Fruit fly (Drosophila melanogaster) whole organism, embryonic: ENCODE data around the gene CG15530.
A peak's percentile ranks its signal among the peaks of the same experiment; 100 is the strongest.

Source experiments
- Antp ChIP-seq: fragments of 200-800 bp; sonication (Bioruptor generic); optimal IDR thresholded peaks from 3 replicates; lab custom pipeline; 2016; ENCODE audit warnings: missing biosample characterization, missing genetic modification characterization
- Bteb2 ChIP-seq: fragments of 200-800 bp; sonication (Bioruptor generic); optimal IDR thresholded peaks from 2 replicates; lab custom pipeline; 2016; ENCODE audit warnings: missing biosample characterization, missing genetic modification characterization
- CG11456 ChIP-seq: fragments of 200-800 bp; sonication (Bioruptor generic); IDR thresholded peaks from 3 replicates; pipeline ENCODE4 v1.3.6; 2022; ENCODE audit warnings: missing biosample characterization, missing genetic modification characterization
- CG12071 ChIP-seq: fragments of 200-800 bp; sonication (Bioruptor generic); optimal IDR thresholded peaks from 3 replicates; lab custom pipeline; 2018; ENCODE audit warnings: missing biosample characterization, mild to moderate bottlenecking, missing genetic modification characterization
- CG12219 ChIP-seq: fragments of 200-800 bp; sonication (Bioruptor generic); optimal IDR thresholded peaks from 3 replicates; lab custom pipeline; 2018; ENCODE audit warnings: missing biosample characterization, mild to moderate bottlenecking, missing genetic modification characterization
- CG12769 ChIP-seq: fragments of 200-800 bp; sonication (Bioruptor generic); optimal IDR thresholded peaks from 2 replicates; lab custom pipeline; 2019; ENCODE audit warnings: missing biosample characterization, mild to moderate bottlenecking, missing genetic modification characterization, moderate library complexity
- CG16779 ChIP-seq: fragments of 200-800 bp; sonication (Bioruptor generic); IDR thresholded peaks from 2 replicates; pipeline ENCODE4 v1.3.6; 2022; ENCODE audit warnings: missing biosample characterization, missing genetic modification characterization
- CG16863 ChIP-seq: fragments of 200-800 bp; sonication (Bioruptor generic); optimal IDR thresholded peaks from 3 replicates; lab custom pipeline; 2016; ENCODE audit warnings: missing biosample characterization, missing genetic modification characterization
- CG18599 ChIP-seq: fragments of 200-800 bp; sonication (Bioruptor generic); optimal IDR thresholded peaks from 3 replicates; lab custom pipeline; 2017; ENCODE audit warnings: missing biosample characterization, missing genetic modification characterization, mild to moderate bottlenecking, moderate library complexity, missing genetic modification reagents
- CG3065 ChIP-seq: fragments of 200-800 bp; sonication (Bioruptor generic); optimal IDR thresholded peaks from 2 replicates; lab custom pipeline; 2016; ENCODE audit warnings: missing biosample characterization, missing genetic modification characterization
- CG3163 ChIP-seq: fragments of 200-800 bp; sonication (Bioruptor generic); optimal IDR thresholded peaks from 3 replicates; lab custom pipeline; 2016; ENCODE audit warnings: missing biosample characterization, missing genetic modification characterization
- CG32532 ChIP-seq: fragments of 200-800 bp; sonication (Bioruptor generic); IDR thresholded peaks from 2 replicates; pipeline ENCODE4 v1.3.6; 2022; ENCODE audit warnings: missing biosample characterization, missing genetic modification characterization
- CG32772 ChIP-seq: fragments of 200-800 bp; sonication (Bioruptor generic); IDR thresholded peaks from 2 replicates; pipeline ENCODE4 v1.3.6; 2022; ENCODE audit warnings: missing biosample characterization, missing genetic modification characterization
- CG3407 ChIP-seq: fragments of 200-800 bp; sonication (Bioruptor generic); optimal IDR thresholded peaks from 2 replicates; lab custom pipeline; 2018; ENCODE audit warnings: missing biosample characterization, mild to moderate bottlenecking, missing genetic modification characterization
- CG4328 ChIP-seq: fragments of 200-800 bp; sonication (Bioruptor generic); optimal IDR thresholded peaks from 3 replicates; lab custom pipeline; 2017; ENCODE audit warnings: missing biosample characterization, missing genetic modification reagents, missing genetic modification characterization
- CG4820 ChIP-seq: fragments of 200-800 bp; sonication (Bioruptor generic); optimal IDR thresholded peaks from 3 replicates; lab custom pipeline; 2016; ENCODE audit warnings: missing biosample characterization, missing genetic modification characterization
- CG4854 ChIP-seq: fragments of 200-800 bp; sonication (Bioruptor generic); optimal IDR thresholded peaks from 2 replicates; lab custom pipeline; 2016; ENCODE audit warnings: missing biosample characterization, missing genetic modification characterization, inconsistent platforms
- CG5953 ChIP-seq: fragments of 200-800 bp; sonication (Bioruptor generic); IDR thresholded peaks from 2 replicates; pipeline ENCODE4 v1.3.6; 2022; ENCODE audit warnings: missing biosample characterization, missing genetic modification characterization
- CG6272 ChIP-seq: fragments of 200-800 bp; sonication (Bioruptor generic); IDR thresholded peaks from 2 replicates; pipeline ENCODE4 v1.3.6; 2022; ENCODE audit warnings: missing biosample characterization, missing genetic modification characterization
- CG6683 ChIP-seq: fragments of 200-800 bp; sonication (Bioruptor generic); optimal IDR thresholded peaks from 2 replicates; lab custom pipeline; 2017; ENCODE audit warnings: missing biosample characterization, mild to moderate bottlenecking, missing genetic modification characterization, missing genetic modification reagents
- CG8478 ChIP-seq: fragments of >200 bp; optimal IDR thresholded peaks from 2 replicates; lab custom pipeline; 2018
- Chrac-16 ChIP-seq: fragments of 200-800 bp; sonication (Bioruptor generic); optimal IDR thresholded peaks from 3 replicates; lab custom pipeline; 2016; ENCODE audit warnings: missing biosample characterization, missing genetic modification characterization
- CkIIα-i1 ChIP-seq: fragments of 200-800 bp; sonication (Bioruptor generic); IDR thresholded peaks from 2 replicates; pipeline ENCODE4 v1.3.6; 2022; ENCODE audit warnings: missing biosample characterization, missing genetic modification characterization
- Dbx ChIP-seq: fragments of 200-800 bp; sonication (Bioruptor generic); IDR thresholded peaks from 3 replicates; pipeline ENCODE4 v1.3.6; 2022; ENCODE audit warnings: missing biosample characterization, missing genetic modification characterization
- Drgx ChIP-seq: fragments of 200-800 bp; sonication (Bioruptor generic); IDR thresholded peaks from 2 replicates; pipeline ENCODE4 v1.3.6; 2022; ENCODE audit warnings: missing biosample characterization, missing genetic modification characterization
- Eip74EF ChIP-seq, 2 experiments: fragments of 200-800 bp in 1 of 2; fragments of >200 bp in 1 of 2; sonication (Bioruptor generic) in 1 of 2; optimal IDR thresholded peaks; 2 replicates each; lab custom pipeline; 2017 to 2019; ENCODE audit warnings: missing biosample characterization in 2 of 2, missing genetic modification characterization in 2 of 2, mild to moderate bottlenecking in 1 of 2, moderate library complexity in 1 of 2
- Elba2 ChIP-seq: fragments of 200-800 bp; sonication (Bioruptor generic); optimal IDR thresholded peaks from 3 replicates; lab custom pipeline; 2016; ENCODE audit warnings: missing biosample characterization, missing genetic modification characterization
- Ets65A ChIP-seq: fragments of 200-800 bp; sonication (Bioruptor generic); peaks from one replicate; lab custom pipeline; 2016; ENCODE audit warnings: missing biosample characterization, missing genetic modification characterization
- Hmx ChIP-seq: fragments of 200-800 bp; sonication (Bioruptor generic); optimal IDR thresholded peaks from 2 replicates; lab custom pipeline; 2016; ENCODE audit warnings: missing biosample characterization, missing genetic modification characterization
- Hr3 ChIP-seq: fragments of 200-800 bp; sonication (Bioruptor generic); optimal IDR thresholded peaks from 3 replicates; lab custom pipeline; 2016; ENCODE audit warnings: missing biosample characterization, missing genetic modification characterization
- Hr39 ChIP-seq: fragments of >200 bp; optimal IDR thresholded peaks from 2 replicates; lab custom pipeline; 2017
- Meics ChIP-seq: fragments of 200-800 bp; sonication (Bioruptor generic); optimal IDR thresholded peaks from 2 replicates; lab custom pipeline; 2017; ENCODE audit warnings: missing biosample characterization, mild to moderate bottlenecking, missing genetic modification characterization
- Nf-YB ChIP-seq: fragments of 200-800 bp; sonication (Bioruptor generic); optimal IDR thresholded peaks from 3 replicates; lab custom pipeline; 2019; ENCODE audit warnings: missing biosample characterization, mild to moderate bottlenecking, missing genetic modification characterization, moderate library complexity
- Rfx ChIP-seq: fragments of 200-800 bp; sonication (Bioruptor generic); IDR thresholded peaks from 2 replicates; pipeline ENCODE4 v1.3.6; 2022; ENCODE audit warnings: missing biosample characterization, missing genetic modification characterization
- Sin3A ChIP-seq: fragments of >200 bp; optimal IDR thresholded peaks from 2 replicates; lab custom pipeline; 2018
- ac ChIP-seq: fragments of 200-800 bp; sonication (Bioruptor generic); optimal IDR thresholded peaks from 3 replicates; lab custom pipeline; 2017; ENCODE audit warnings: missing biosample characterization, mild to moderate bottlenecking, missing genetic modification characterization
- aop ChIP-seq: fragments of 200-800 bp; sonication (Bioruptor generic); IDR thresholded peaks from 2 replicates; pipeline ENCODE4 v1.3.6; 2022; ENCODE audit warnings: missing biosample characterization, missing genetic modification characterization
- chif ChIP-seq, 2 experiments: fragments of 200-800 bp; sonication (Bioruptor generic); optimal IDR thresholded peaks; 3 replicates each; lab custom pipeline; 2016; ENCODE audit warnings: missing biosample characterization in 2 of 2, missing genetic modification characterization in 2 of 2
- chn ChIP-seq: fragments of 200-800 bp; sonication (Bioruptor generic); optimal IDR thresholded peaks from 2 replicates; lab custom pipeline; 2016; ENCODE audit warnings: missing biosample characterization, missing genetic modification characterization
- crc ChIP-seq: fragments of 200-800 bp; sonication (Bioruptor generic); optimal IDR thresholded peaks from 2 replicates; lab custom pipeline; 2016; ENCODE audit warnings: missing biosample characterization, missing genetic modification characterization
- esg ChIP-seq: fragments of 200-800 bp; sonication (Bioruptor generic); conservative IDR thresholded peaks from 2 replicates; pipeline ENCODE4 v1.3.6; 2022; ENCODE audit warnings: missing biosample characterization, missing genetic modification characterization
- fd3F ChIP-seq: fragments of 200-800 bp; sonication (Bioruptor generic); optimal IDR thresholded peaks from 2 replicates; lab custom pipeline; 2018; ENCODE audit warnings: missing biosample characterization, mild to moderate bottlenecking, missing genetic modification characterization, moderate library complexity
- gcm2 ChIP-seq: fragments of 200-800 bp; sonication (Bioruptor generic); optimal IDR thresholded peaks from 2 replicates; lab custom pipeline; 2016; ENCODE audit warnings: missing biosample characterization, missing genetic modification characterization
- gem ChIP-seq: fragments of 200-800 bp; sonication (Bioruptor generic); optimal IDR thresholded peaks from 2 replicates; lab custom pipeline; 2019; ENCODE audit warnings: missing biosample characterization, mild to moderate bottlenecking, missing genetic modification characterization, moderate library complexity
- hb ChIP-seq: fragments of 200-800 bp; sonication (Bioruptor generic); IDR thresholded peaks from 3 replicates; pipeline ENCODE4 v1.3.6; 2022; ENCODE audit warnings: missing biosample characterization, missing genetic modification characterization; ENCODE audit not compliant: partially characterized antibody
- her ChIP-seq: fragments of 200-800 bp; sonication (Bioruptor generic); optimal IDR thresholded peaks from 2 replicates; lab custom pipeline; 2016; ENCODE audit warnings: missing biosample characterization, missing genetic modification characterization
- ken ChIP-seq: fragments of 200-800 bp; sonication (Bioruptor generic); IDR thresholded peaks from 3 replicates; pipeline ENCODE4 v1.3.6; 2022; ENCODE audit warnings: missing biosample characterization, missing genetic modification characterization
- lmd ChIP-seq: fragments of 200-800 bp; sonication (Bioruptor generic); IDR thresholded peaks from 2 replicates; pipeline ENCODE4 v1.3.6; 2022; ENCODE audit warnings: missing biosample characterization, missing genetic modification characterization
- sd ChIP-seq: fragments of 200-800 bp; sonication (Bioruptor generic); optimal IDR thresholded peaks from 3 replicates; lab custom pipeline; 2018; ENCODE audit warnings: missing biosample characterization, mild to moderate bottlenecking, missing genetic modification characterization, moderate library complexity
- seq ChIP-seq: fragments of 200-800 bp; sonication (Bioruptor generic); IDR thresholded peaks from 2 replicates; pipeline ENCODE4 v1.3.6; 2022; ENCODE audit warnings: missing biosample characterization, missing genetic modification characterization
- sr ChIP-seq: fragments of 200-800 bp; sonication (Bioruptor generic); IDR thresholded peaks from 3 replicates; pipeline ENCODE4 v1.3.6; 2022; ENCODE audit warnings: missing biosample characterization, missing genetic modification characterization
- tll ChIP-seq, 2 experiments: fragments of 200-800 bp in 1 of 2; fragments of >200 bp in 1 of 2; sonication (Bioruptor generic) in 1 of 2; optimal IDR thresholded peaks; 2 replicates each; lab custom pipeline; 2017 to 2019; ENCODE audit warnings: missing biosample characterization in 2 of 2, missing genetic modification characterization in 2 of 2, mild to moderate bottlenecking in 1 of 2, moderate library complexity in 1 of 2
- ttk ChIP-seq: fragments of 200-800 bp; sonication (Bioruptor generic); IDR thresholded peaks from 2 replicates; pipeline ENCODE4 v2.1.2; 2022; ENCODE audit warnings: missing biosample characterization, missing genetic modification characterization
- zen ChIP-seq: fragments of 200-800 bp; sonication (Bioruptor generic); optimal IDR thresholded peaks from 3 replicates; lab custom pipeline; 2018; ENCODE audit warnings: missing biosample characterization, mild to moderate bottlenecking, missing genetic modification characterization, moderate library complexity

CG15530 gene

DNA sequence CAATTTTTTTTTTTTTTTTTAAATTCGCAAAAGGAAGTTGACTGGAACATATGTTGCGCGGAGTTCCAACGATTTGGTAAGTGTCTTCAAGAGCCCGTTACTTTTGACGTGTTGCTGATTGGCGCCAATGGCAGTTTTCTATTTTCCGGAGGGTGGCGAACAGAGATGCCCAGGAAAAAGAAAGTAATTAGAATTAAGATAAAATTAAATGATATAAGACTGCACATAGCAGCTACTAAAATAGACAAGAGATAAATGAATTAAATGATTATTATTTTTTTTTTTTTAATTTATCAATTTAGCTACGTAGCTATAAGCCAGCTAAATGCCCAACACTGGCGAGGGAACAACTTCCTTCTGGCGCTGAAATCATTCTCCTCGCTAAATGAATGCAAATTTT, 44.6 kb downstream of the CG15530 start (continued):
- TF ChIP-seq CG16863 (GFP tag; lab: Kevin White, UChicago) (no peak), gem (tag; lab: Kevin White, UChicago) (peak; percentile 56), her (GFP tag; lab: Kevin White, UChicago) (no peak), Dbx (GFP tag; lab: Robert Waterston, UW) (no peak), Rfx (GFP tag; lab: Robert Waterston, UW) (no peak), Eip74EF (GFP tag; optimal IDR thresholded peaks at IDR 0.05; lab: Kevin White, UChicago) (no peak), Elba2 (GFP tag; lab: Kevin White, UChicago) (no peak), Hr3 (GFP tag; lab: Kevin White, UChicago) (no peak), CG32772 (GFP tag; lab: Robert Waterston, UW) (no peak), Meics (GFP tag; lab: Kevin White, UChicago) (no peak), CG12071 (GFP tag; lab: Kevin White, UChicago) (no peak), Hmx (GFP tag; lab: Kevin White, UChicago) (no peak), CG6272 (no peak), CG6683 (no peak), aop (GFP tag; lab: Robert Waterston, UW) (no peak), chif (GFP tag; optimal IDR thresholded peaks at IDR 0.05; lab: Kevin White, UChicago) (no peak), CG11456 (GFP tag; lab: Robert Waterston, UW) (0 out of 3 replicates have a peak, but pooled peaks have one; percentile 46), CG3163 (GFP tag; lab: Kevin White, UChicago) (no peak), Sin3A (lab: Kevin White, UChicago) (no peak), esg (0 out of 2 replicates have a peak, but pooled peaks have one; percentile 18), CG4328 (no peak), Antp (GFP tag; lab: Kevin White, UChicago) (no peak), sr (GFP tag; lab: Robert Waterston, UW) (no peak), tll (GFP tag; optimal IDR thresholded peaks at IDR 0.05; lab: Kevin White, UChicago) (no peak), Hr39 (lab: Kevin White, UChicago) (no peak), Nf-YB (GFP tag; lab: Kevin White, UChicago) (no peak), CG3407 (no peak), CG18599 (GFP tag; lab: Kevin White, UChicago) (peak; percentile 9), fd3F (no peak), gcm2 (GFP tag; lab: Kevin White, UChicago) (no peak), CG3065 (GFP tag; lab: Kevin White, UChicago) (no peak), sd (tag; lab: Kevin White, UChicago) (no peak), ken (0 out of 3 replicates have a peak, but pooled peaks have one; percentile 49), Bteb2 (GFP tag; lab: Kevin White, UChicago) (no peak), crc (GFP tag; lab: Kevin White, UChicago) (no peak), seq (GFP tag; lab: Robert Waterston, UW) (no peak), Drgx (no peak), CG32532 (peak; percentile 18; the same call in 1 of the 2 replicates), CG5953 (GFP tag; lab: Robert Waterston, UW) (no peak), CG8478 (lab: Kevin White, UChicago) (no peak), CG4820 (GFP tag; lab: Kevin White, UChicago) (no peak), CG12219 (no peak), lmd (GFP tag; lab: Robert Waterston, UW) (no peak), CG12769 (tag; lab: Kevin White, UChicago) (no peak), ttk (no peak), chn (no peak), ac (GFP tag; lab: Kevin White, UChicago) (no peak), CG4854 (no peak), CkIIα-i1 (no peak), Ets65A (GFP tag; lab: Kevin White, UChicago) (no peak), CG16779 (GFP tag; lab: Robert Waterston, UW) (no peak), zen (peak; percentile 47), hb (GFP tag; lab: Robert Waterston, UW) (no peak), Chrac-16 (GFP tag; lab: Kevin White, UChicago) (no peak)
